Fruit fly (Drosophila melanogaster): ENCODE measurements around the gene Apc2.

Apc2 gene

dm6 chr3R:24141013-24141592, 22.7 kb upstream of the Apc2 start, which contains the start of gene Kal1 (continued):
- TF ChIP-seq salm (tag; optimal IDR thresholded peaks at IDR 0.05) (peak; percentile 94), CG31224 (GFP tag; IDR thresholded peaks at IDR 0.05) (peak; percentile 44), ato (GFP tag; IDR thresholded peaks at IDR 0.05; ENCODE audit: partially characterized antibody) (no peak), insv (GFP tag; optimal IDR thresholded peaks at IDR 0.05) (peak in 1 of 2 experiments; percentile 7), CG12744 (GFP tag; optimal IDR thresholded peaks at IDR 0.05) (no peak), CG9876 (GFP tag; optimal IDR thresholded peaks at IDR 0.05) (no peak), CG1832 (GFP tag; optimal IDR thresholded peaks at IDR 0.05) (peak; percentile 9), Dad (GFP tag; optimal IDR thresholded peaks at IDR 0.05) (peak; percentile 7), slou (GFP tag; optimal IDR thresholded peaks at IDR 0.05) (peak; percentile 9), CG7745 (tag; optimal IDR thresholded peaks at IDR 0.05) (peak; percentile 32), ewg (GFP tag; optimal IDR thresholded peaks at IDR 0.05) (peak; percentile 91), zfh2 (GFP tag; optimal IDR thresholded peaks at IDR 0.05) (no peak), repo (GFP tag; optimal IDR thresholded peaks at IDR 0.05) (no peak), Rx (GFP tag; IDR thresholded peaks at IDR 0.05) (peak; percentile 85), Lhr (GFP tag; optimal IDR thresholded peaks at IDR 0.05) (peak; percentile 86), rib (GFP tag; IDR thresholded peaks at IDR 0.05) (0 out of 2 replicates have a peak, but pooled peaks have one; percentile 44), disco-r (GFP tag; optimal IDR thresholded peaks at IDR 0.05) (no peak), chn (GFP tag; optimal IDR thresholded peaks at IDR 0.05) (peak; percentile 49), CG6254 (GFP tag; optimal IDR thresholded peaks at IDR 0.05) (peak; percentile 95), Stat92E (GFP tag; optimal IDR thresholded peaks at IDR 0.05) (peak in 1 of 3 experiments; percentile 90), CG11723 (GFP tag; optimal IDR thresholded peaks at IDR 0.05) (peak; percentile 91), crc (GFP tag; optimal IDR thresholded peaks at IDR 0.05) (no peak), CG3838 (GFP tag; optimal IDR thresholded peaks at IDR 0.05) (no peak), CG15514 (GFP tag; optimal IDR thresholded peaks at IDR 0.05) (peak; percentile 77), Hr39 (optimal IDR thresholded peaks at IDR 0.05) (no peak), NFAT (GFP tag; IDR thresholded peaks at IDR 0.05) (peak; percentile 44; the same call in 1 of the 2 replicates), onecut (GFP tag; IDR thresholded peaks at IDR 0.05) (peak; percentile 87), CG11398 (GFP tag; optimal IDR thresholded peaks at IDR 0.05) (no peak), CG4854 (GFP tag; optimal IDR thresholded peaks at IDR 0.05) (peak; percentile 9), CG17612 (GFP tag; IDR thresholded peaks at IDR 0.05) (peak; percentile 44; the same call in 1 of the 2 replicates), cad (GFP tag; optimal IDR thresholded peaks at IDR 0.05) (no peak), Ets65A (GFP tag) (peak; percentile 85), ham (GFP tag; IDR thresholded peaks at IDR 0.05) (no peak), CG14014 (GFP tag; IDR thresholded peaks at IDR 0.05) (peak; percentile 83; the same call in 1 of the 2 replicates), E2f1 (GFP tag; IDR thresholded peaks at IDR 0.05) (peak; percentile 88), CG11695 (GFP tag; IDR thresholded peaks at IDR 0.05) (peak; percentile 95), Opbp (GFP tag; IDR thresholded peaks at IDR 0.05; ENCODE audit: partially characterized antibody) (no peak), NfI (GFP tag; optimal IDR thresholded peaks at IDR 0.05) (peak; percentile 83), vvl (GFP tag; IDR thresholded peaks at IDR 0.05) (peak; percentile 98), dysf (GFP tag; IDR thresholded peaks at IDR 0.05) (peak; percentile 92), CG2678 (tag; optimal IDR thresholded peaks at IDR 0.05) (peak; percentile 92), trem (tag; optimal IDR thresholded peaks at IDR 0.05) (peak; percentile 93), Deaf1 (tag; optimal IDR thresholded peaks at IDR 0.05) (peak; percentile 71), Hmr (GFP tag; optimal IDR thresholded peaks at IDR 0.05) (peak; percentile 86), HHEX (GFP tag; optimal IDR thresholded peaks at IDR 0.05) (peak; percentile 91), Six4 (GFP tag; optimal IDR thresholded peaks at IDR 0.05) (peak; percentile 91), sr (GFP tag; IDR thresholded peaks at IDR 0.05) (peak; percentile 44; the same call in 1 of the 3 replicates), inv (GFP tag; IDR thresholded peaks at IDR 0.05; ENCODE audit: partially characterized antibody) (no peak), CG1529 (GFP tag; optimal IDR thresholded peaks at IDR 0.05) (peak; percentile 94), CG10543 (GFP tag; optimal IDR thresholded peaks at IDR 0.05) (peak; percentile 66)

Measured in whole organism, embryonic.